Fruit fly (Drosophila melanogaster) whole organism, embryonic: ENCODE measurements around the gene CG12702.

Experiments
- Bdp1 ChIP-seq: fragments of 200-800 bp; sonication (Bioruptor generic); optimal IDR thresholded peaks from 3 replicates; lab custom pipeline; 2016; ENCODE audit warnings: missing biosample characterization, missing genetic modification characterization
- CG10462 ChIP-seq: fragments of 200-800 bp; sonication (Bioruptor generic); optimal IDR thresholded peaks from 2 replicates; lab custom pipeline; 2016; ENCODE audit warnings: missing biosample characterization, missing genetic modification characterization
- CG10543 ChIP-seq: fragments of 200-800 bp; sonication (Bioruptor generic); optimal IDR thresholded peaks from 3 replicates; lab custom pipeline; 2017; ENCODE audit warnings: missing biosample characterization, mild to moderate bottlenecking, missing genetic modification characterization, moderate library complexity
- CG1233 ChIP-seq: fragments of 200-800 bp; sonication (Bioruptor generic); optimal IDR thresholded peaks from 4 replicates; lab custom pipeline; 2018; ENCODE audit warnings: missing biosample characterization, mild to moderate bottlenecking, missing genetic modification characterization
- CG12769 ChIP-seq: fragments of 200-800 bp; sonication (Bioruptor generic); optimal IDR thresholded peaks from 2 replicates; lab custom pipeline; 2019; ENCODE audit warnings: missing biosample characterization, mild to moderate bottlenecking, missing genetic modification characterization, moderate library complexity
- CG12942 ChIP-seq: fragments of 200-800 bp; sonication (Bioruptor generic); optimal IDR thresholded peaks from 3 replicates; lab custom pipeline; 2016; ENCODE audit warnings: missing biosample characterization, missing genetic modification characterization
- CG17359 ChIP-seq: fragments of 200-800 bp; sonication (Bioruptor generic); optimal IDR thresholded peaks from 3 replicates; lab custom pipeline; 2018; ENCODE audit warnings: missing biosample characterization, mild to moderate bottlenecking, missing genetic modification characterization, moderate library complexity
- CG32767 ChIP-seq: fragments of 200-800 bp; sonication (Bioruptor generic); IDR thresholded peaks from 2 replicates; pipeline ENCODE4 v1.3.6; 2022; ENCODE audit warnings: missing biosample characterization, missing genetic modification characterization
- CG34376 ChIP-seq: fragments of 200-800 bp; sonication (Bioruptor generic); optimal IDR thresholded peaks from 2 replicates; lab custom pipeline; 2018; ENCODE audit warnings: missing biosample characterization, mild to moderate bottlenecking, missing genetic modification characterization
- CG6683 ChIP-seq: fragments of 200-800 bp; sonication (Bioruptor generic); optimal IDR thresholded peaks from 2 replicates; lab custom pipeline; 2017; ENCODE audit warnings: missing biosample characterization, mild to moderate bottlenecking, missing genetic modification characterization, missing genetic modification reagents
- CG8089 ChIP-seq: fragments of 200-800 bp; sonication (Bioruptor generic); optimal IDR thresholded peaks from 3 replicates; lab custom pipeline; 2016; ENCODE audit warnings: missing biosample characterization, missing genetic modification characterization
- CG9817 ChIP-seq: fragments of 200-800 bp; sonication (Bioruptor generic); optimal IDR thresholded peaks from 2 replicates; lab custom pipeline; 2018; ENCODE audit warnings: missing biosample characterization, mild to moderate bottlenecking, missing genetic modification characterization, moderate library complexity
- Doc2 ChIP-seq: fragments of 200-800 bp; sonication (Bioruptor generic); IDR thresholded peaks from 2 replicates; pipeline ENCODE4 v1.3.6; 2022; ENCODE audit warnings: missing biosample characterization, missing genetic modification characterization
- Dp ChIP-seq: fragments of 200-800 bp; sonication (Bioruptor generic); optimal IDR thresholded peaks from 2 replicates; lab custom pipeline; 2018; ENCODE audit warnings: missing biosample characterization, mild to moderate bottlenecking, missing genetic modification characterization, moderate library complexity
- Fer3 ChIP-seq: fragments of 200-800 bp; sonication (Bioruptor generic); optimal IDR thresholded peaks from 2 replicates; lab custom pipeline; 2018; ENCODE audit warnings: missing biosample characterization, mild to moderate bottlenecking, missing genetic modification characterization, moderate library complexity
- GATAe ChIP-seq: fragments of 200-800 bp; sonication (Bioruptor generic); conservative IDR thresholded peaks from 2 replicates; pipeline ENCODE4 v1.3.6; 2022; ENCODE audit warnings: missing biosample characterization, missing genetic modification characterization
- H2.0 ChIP-seq: fragments of 200-800 bp; sonication (Bioruptor generic); IDR thresholded peaks from 2 replicates; pipeline ENCODE4 v1.3.6; 2022; ENCODE audit warnings: missing biosample characterization, missing genetic modification characterization
- Hr78 ChIP-seq, 2 experiments: fragments of 200-800 bp in 1 of 2; fragments of >200 bp in 1 of 2; sonication (Bioruptor generic) in 1 of 2; optimal IDR thresholded peaks; 2 replicates each; lab custom pipeline; 2017 to 2019; ENCODE audit warnings: missing biosample characterization in 2 of 2, missing genetic modification characterization in 2 of 2, mild to moderate bottlenecking in 1 of 2, moderate library complexity in 1 of 2
- MBD-R2 ChIP-seq: fragments of 200-800 bp; sonication (Bioruptor generic); IDR thresholded peaks from 2 replicates; pipeline ENCODE4 v1.3.6; 2022; ENCODE audit warnings: missing biosample characterization, missing genetic modification characterization
- Pdp1 ChIP-seq, 2 experiments: fragments of 200-800 bp; sonication (Bioruptor generic); optimal IDR thresholded peaks; 3 replicates each; lab custom pipeline; 2016; ENCODE audit warnings: missing biosample characterization in 2 of 2, missing genetic modification characterization in 2 of 2, mild to moderate bottlenecking in 1 of 2, moderate library complexity in 1 of 2
- Rx ChIP-seq: fragments of 200-800 bp; sonication (Bioruptor generic); IDR thresholded peaks from 2 replicates; pipeline ENCODE4 v1.3.6; 2022; ENCODE audit warnings: missing biosample characterization, missing genetic modification characterization
- Side ChIP-seq: fragments of 200-800 bp; sonication (Bioruptor generic); optimal IDR thresholded peaks from 2 replicates; lab custom pipeline; 2016; ENCODE audit warnings: missing biosample characterization, missing genetic modification characterization
- Six4 ChIP-seq: fragments of 200-800 bp; sonication (Bioruptor generic); optimal IDR thresholded peaks from 2 replicates; lab custom pipeline; 2016; ENCODE audit warnings: missing biosample characterization, missing genetic modification characterization
- Vsx1 ChIP-seq: fragments of 200-800 bp; sonication (Bioruptor generic); optimal IDR thresholded peaks from 2 replicates; lab custom pipeline; 2017; ENCODE audit warnings: missing biosample characterization, mild to moderate bottlenecking, missing genetic modification characterization, missing genetic modification reagents
- ac ChIP-seq: fragments of 200-800 bp; sonication (Bioruptor generic); optimal IDR thresholded peaks from 3 replicates; lab custom pipeline; 2017; ENCODE audit warnings: missing biosample characterization, mild to moderate bottlenecking, missing genetic modification characterization
- chinmo ChIP-seq: fragments of 200-800 bp; sonication (Bioruptor generic); IDR thresholded peaks from 4 replicates; pipeline ENCODE4 v1.3.6; 2022; ENCODE audit warnings: missing biosample characterization, missing genetic modification characterization; ENCODE audit not compliant: partially characterized antibody
- ci ChIP-seq: fragments of 200-800 bp; sonication (Bioruptor generic); IDR thresholded peaks from 3 replicates; pipeline ENCODE4 v1.3.6; 2022; ENCODE audit warnings: missing biosample characterization, missing genetic modification characterization
- exex ChIP-seq: fragments of 200-800 bp; sonication (Bioruptor generic); optimal IDR thresholded peaks from 4 replicates; lab custom pipeline; 2018; ENCODE audit warnings: missing biosample characterization, mild to moderate bottlenecking, missing genetic modification characterization, moderate library complexity
- fu2 ChIP-seq: fragments of 200-800 bp; sonication (Bioruptor generic); optimal IDR thresholded peaks from 2 replicates; lab custom pipeline; 2016; ENCODE audit warnings: missing biosample characterization, missing genetic modification characterization
- gfzf ChIP-seq: fragments of 200-800 bp; sonication (Bioruptor generic); optimal IDR thresholded peaks from 2 replicates; lab custom pipeline; 2016; ENCODE audit warnings: missing biosample characterization, mild to moderate bottlenecking, missing genetic modification characterization, moderate library complexity
- grau ChIP-seq: fragments of 200-800 bp; optimal IDR thresholded peaks from 3 replicates; lab custom pipeline; 2019; ENCODE audit warnings: missing biosample characterization, mild to moderate bottlenecking, missing genetic modification characterization, moderate library complexity
- grn ChIP-seq: fragments of 200-800 bp; sonication (Bioruptor generic); optimal IDR thresholded peaks from 3 replicates; lab custom pipeline; 2017; ENCODE audit warnings: missing biosample characterization, missing genetic modification characterization
- insv ChIP-seq, 2 experiments: fragments of 200-800 bp; sonication (Bioruptor generic); optimal IDR thresholded peaks; 3 replicates each; lab custom pipeline; 2016 to 2018; ENCODE audit warnings: missing biosample characterization in 2 of 2, missing genetic modification characterization in 2 of 2
- inv ChIP-seq: fragments of 200-800 bp; sonication (Bioruptor generic); IDR thresholded peaks from 2 replicates; pipeline ENCODE4 v1.3.6; 2022; ENCODE audit warnings: missing biosample characterization, missing genetic modification characterization; ENCODE audit not compliant: partially characterized antibody
- kni ChIP-seq: fragments of 200-800 bp; sonication (Bioruptor generic); optimal IDR thresholded peaks from 3 replicates; lab custom pipeline; 2017; ENCODE audit warnings: mild to moderate bottlenecking, missing biosample characterization, missing genetic modification reagents, missing genetic modification characterization
- lab ChIP-seq: fragments of 200-800 bp; sonication (Bioruptor generic); optimal IDR thresholded peaks from 3 replicates; lab custom pipeline; 2017; ENCODE audit warnings: missing biosample characterization, missing genetic modification characterization, mild to moderate bottlenecking, moderate library complexity, missing genetic modification reagents
- mirr ChIP-seq: fragments of 200-800 bp; sonication (Bioruptor generic); optimal IDR thresholded peaks from 3 replicates; lab custom pipeline; 2018; ENCODE audit warnings: missing biosample characterization, mild to moderate bottlenecking, missing genetic modification characterization
- pzg ChIP-seq: fragments of 200-800 bp; sonication (Bioruptor generic); optimal IDR thresholded peaks from 3 replicates; lab custom pipeline; 2018; ENCODE audit warnings: missing biosample characterization, mild to moderate bottlenecking, missing genetic modification characterization, moderate library complexity
- sd ChIP-seq: fragments of 200-800 bp; sonication (Bioruptor generic); optimal IDR thresholded peaks from 3 replicates; lab custom pipeline; 2018; ENCODE audit warnings: missing biosample characterization, mild to moderate bottlenecking, missing genetic modification characterization, moderate library complexity
- sob ChIP-seq: fragments of 200-800 bp; sonication (Bioruptor generic); IDR thresholded peaks from 2 replicates; pipeline ENCODE4 v1.3.6; 2022; ENCODE audit warnings: missing biosample characterization, missing genetic modification characterization
- sqz ChIP-seq: fragments of 200-800 bp; sonication (Bioruptor generic); optimal IDR thresholded peaks from 3 replicates; lab custom pipeline; 2018; ENCODE audit warnings: missing biosample characterization, mild to moderate bottlenecking, missing genetic modification characterization
- sug ChIP-seq: fragments of 200-800 bp; optimal IDR thresholded peaks from 2 replicates; lab custom pipeline; 2019; ENCODE audit warnings: missing biosample characterization, mild to moderate bottlenecking, missing genetic modification characterization, moderate library complexity
- tll ChIP-seq, 2 experiments: fragments of 200-800 bp in 1 of 2; fragments of >200 bp in 1 of 2; sonication (Bioruptor generic) in 1 of 2; optimal IDR thresholded peaks; 2 replicates each; lab custom pipeline; 2017 to 2019; ENCODE audit warnings: missing biosample characterization in 2 of 2, missing genetic modification characterization in 2 of 2, mild to moderate bottlenecking in 1 of 2, moderate library complexity in 1 of 2
- toy ChIP-seq: fragments of 200-800 bp; sonication (Bioruptor generic); IDR thresholded peaks from 2 replicates; pipeline ENCODE4 v1.3.6; 2022; ENCODE audit warnings: missing biosample characterization, missing genetic modification characterization
- trem ChIP-seq: fragments of 200-800 bp; optimal IDR thresholded peaks from 3 replicates; lab custom pipeline; 2019; ENCODE audit warnings: missing biosample characterization, mild to moderate bottlenecking, missing genetic modification characterization, moderate library complexity
- unc-4 ChIP-seq: fragments of 200-800 bp; sonication (Bioruptor generic); IDR thresholded peaks from 2 replicates; pipeline ENCODE4 v1.3.6; 2022; ENCODE audit warnings: missing biosample characterization, missing genetic modification characterization; ENCODE audit not compliant: partially characterized antibody

Gene CG12702

dm6 chrX:19754152-19754579 is 10.5 kb downstream of the CG12702 start (continued):
- TF ChIP-seq CG1233 (GFP tag; lab: Kevin White, UChicago) (no peak), lab (GFP tag; lab: Kevin White, UChicago) (peak; percentile 28), Vsx1 (no peak), sd (tag; lab: Kevin White, UChicago) (peak; percentile 36), sug (peak; percentile 74), Doc2 (GFP tag; lab: Robert Waterston, UW) (no peak), grn (GFP tag; lab: Kevin White, UChicago) (peak; percentile 99), CG9817 (no peak), sqz (GFP tag; lab: Kevin White, UChicago) (no peak), tll (GFP tag; optimal IDR thresholded peaks at IDR 0.05; lab: Kevin White, UChicago) (peak in 1 of 2 experiments; percentile 25), trem (tag; lab: Kevin White, UChicago) (no peak), H2.0 (GFP tag; lab: Robert Waterston, UW) (no peak), exex (tag; lab: Kevin White, UChicago) (peak; percentile 40), CG8089 (GFP tag; lab: Kevin White, UChicago) (no peak), fu2 (GFP tag; lab: Kevin White, UChicago) (no peak), Hr78 (GFP tag; optimal IDR thresholded peaks at IDR 0.05; lab: Kevin White, UChicago) (peak in 1 of 2 experiments; percentile 63)

dm6 chrX:19753710-19754109 is 11.0 kb downstream of the CG12702 start:
- TF ChIP-seq pzg (GFP tag; lab: Kevin White, UChicago) (no peak), Side (no peak), kni (GFP tag; lab: Kevin White, UChicago) (peak; percentile 43), Pdp1 (GFP tag; optimal IDR thresholded peaks at IDR 0.05; lab: Kevin White, UChicago) (peak in 1 of 2 experiments; percentile 97), ac (GFP tag; lab: Kevin White, UChicago) (no peak), CG12769 (tag; lab: Kevin White, UChicago) (peak; percentile 73), toy (GFP tag; lab: Robert Waterston, UW) (0 out of 2 replicates have a peak, but pooled peaks have one; percentile 7)
- TF ChIP-seq, all 482 proteins: peak for 4

- TF ChIP-seq sob (GFP tag; lab: Robert Waterston, UW) (no peak), Fer3 (no peak), mirr (GFP tag; lab: Kevin White, UChicago) (peak; percentile 95), ac (GFP tag; lab: Kevin White, UChicago) (no peak), Rx (GFP tag; lab: Robert Waterston, UW) (no peak), gfzf (GFP tag; lab: Kevin White, UChicago) (no peak), chinmo (0 out of 4 replicates have a peak, but pooled peaks have one; percentile 56), unc-4 (GFP tag; lab: Robert Waterston, UW) (no peak), Dp (no peak), inv (GFP tag; lab: Robert Waterston, UW) (no peak), toy (GFP tag; lab: Robert Waterston, UW) (no peak), sug (peak; percentile 71), grn (GFP tag; lab: Kevin White, UChicago) (peak; percentile 88), CG6683 (GFP tag; lab: Kevin White, UChicago) (no peak), CG10543 (peak; percentile 55), CG10462 (GFP tag; lab: Kevin White, UChicago) (no peak), grau (tag; lab: Kevin White, UChicago) (no peak), Six4 (GFP tag; lab: Kevin White, UChicago) (no peak), CG12942 (no peak), GATAe (GFP tag; lab: Robert Waterston, UW) (0 out of 2 replicates have a peak, but pooled peaks have one; percentile 30), CG17359 (tag; lab: Kevin White, UChicago) (no peak), CG34376 (GFP tag; lab: Kevin White, UChicago) (peak; percentile 1), Bdp1 (no peak), MBD-R2 (GFP tag; lab: Robert Waterston, UW) (no peak), insv (GFP tag; optimal IDR thresholded peaks at IDR 0.05; lab: Kevin White, UChicago) (no peak), ci (GFP tag; lab: Robert Waterston, UW) (0 out of 3 replicates have a peak, but pooled peaks have one; percentile 33), CG32767 (GFP tag; lab: Robert Waterston, UW) (no peak)
These were observed 12.3 kb downstream of the CG12702 start for dm6 chrX:19752344-19752743.
